Worm (Caenorhabditis elegans) whole organism, early embryonic: Measurements from ENCODE around the gene F40G9.19.

Experiments
- ama-1 ChIP-seq: fragments of 150-350 bp; optimal IDR thresholded peaks from 2 replicates; lab custom pipeline; 2014
- sea-1 ChIP-seq: fragments of 200-800 bp; sonication (Bioruptor generic); conservative IDR thresholded peaks from 2 replicates; pipeline ENCODE4 v1.3.6; 2022; ENCODE audit warnings: missing genetic modification characterization, missing compliant biosample characterization
- tbx-37 ChIP-seq: fragments of 200-800 bp; sonication (Bioruptor generic); conservative IDR thresholded peaks from 2 replicates; pipeline ENCODE4 v1.3.6; 2022; ENCODE audit warnings: missing genetic modification reagents, missing genetic modification characterization, missing compliant biosample characterization

- TF ChIP-seq tbx-37 (no peak), sea-1 (GFP tag; lab: Robert Waterston, UW) (no peak), ama-1 (lab: Kevin White, UChicago) (no peak)
These were observed 14.2 kb downstream of the F40G9.19 start, which contains the start of gene mxl-2 for ce11 chrIII:187829-188228.
